Fruit fly (Drosophila melanogaster) whole organism, embryonic: Measurements from ENCODE around the gene CG7381.

Experiments
- CG11504 ChIP-seq: fragments of 200-800 bp; sonication (Bioruptor generic); optimal IDR thresholded peaks from 3 replicates; lab custom pipeline; 2019; ENCODE audit warnings: missing biosample characterization, mild to moderate bottlenecking, missing genetic modification characterization, moderate library complexity
- CG13424 ChIP-seq: fragments of 200-800 bp; sonication (Bioruptor generic); optimal IDR thresholded peaks from 2 replicates; lab custom pipeline; 2019; ENCODE audit warnings: missing biosample characterization, mild to moderate bottlenecking, missing genetic modification characterization, moderate library complexity
- CG13624 ChIP-seq: fragments of 200-800 bp; sonication (Bioruptor generic); optimal IDR thresholded peaks from 2 replicates; lab custom pipeline; 2016; ENCODE audit warnings: missing biosample characterization, missing genetic modification characterization
- CG14441 ChIP-seq: fragments of 200-800 bp; sonication (Bioruptor generic); IDR thresholded peaks from 2 replicates; pipeline ENCODE4 v1.3.6; 2022; ENCODE audit warnings: missing biosample characterization, missing genetic modification characterization
- CG2712 ChIP-seq: fragments of 200-800 bp; optimal IDR thresholded peaks from 3 replicates; lab custom pipeline; 2019; ENCODE audit warnings: missing biosample characterization, mild to moderate bottlenecking, missing genetic modification characterization, moderate library complexity
- CG32532 ChIP-seq: fragments of 200-800 bp; sonication (Bioruptor generic); IDR thresholded peaks from 2 replicates; pipeline ENCODE4 v1.3.6; 2022; ENCODE audit warnings: missing biosample characterization, missing genetic modification characterization
- CG3847 ChIP-seq: fragments of 200-800 bp; sonication (Bioruptor generic); IDR thresholded peaks from 2 replicates; pipeline ENCODE4 v1.3.6; 2022; ENCODE audit warnings: missing biosample characterization, missing genetic modification characterization
- CG8281 ChIP-seq: fragments of 200-800 bp; sonication (Bioruptor generic); optimal IDR thresholded peaks from 2 replicates; lab custom pipeline; 2018; ENCODE audit warnings: missing biosample characterization, mild to moderate bottlenecking, missing genetic modification characterization, moderate library complexity
- CG8290 ChIP-seq, 3 experiments: fragments of 200-800 bp; sonication (Bioruptor generic); optimal IDR thresholded peaks; 2 replicates each; lab custom pipeline; 2016 to 2019; ENCODE audit warnings: missing biosample characterization in 3 of 3, missing genetic modification characterization in 3 of 3, mild to moderate bottlenecking in 2 of 3, moderate library complexity in 1 of 3
- CkIIα-i1 ChIP-seq: fragments of 200-800 bp; sonication (Bioruptor generic); IDR thresholded peaks from 2 replicates; pipeline ENCODE4 v1.3.6; 2022; ENCODE audit warnings: missing biosample characterization, missing genetic modification characterization
- Dfd ChIP-seq, 2 experiments: fragments of >200 bp; optimal IDR thresholded peaks; 2 replicates each; lab custom pipeline; 2017; ENCODE audit warnings: missing biosample characterization in 2 of 2, missing genetic modification characterization in 2 of 2
- Gsc ChIP-seq: fragments of 200-800 bp; sonication (Bioruptor generic); IDR thresholded peaks from 2 replicates; pipeline ENCODE4 v1.3.6; 2022; ENCODE audit warnings: missing biosample characterization, missing genetic modification characterization
- Hr39 ChIP-seq: fragments of >200 bp; optimal IDR thresholded peaks from 2 replicates; lab custom pipeline; 2017
- Hr78 ChIP-seq, 2 experiments: fragments of 200-800 bp in 1 of 2; fragments of >200 bp in 1 of 2; sonication (Bioruptor generic) in 1 of 2; optimal IDR thresholded peaks; 2 replicates each; lab custom pipeline; 2017 to 2019; ENCODE audit warnings: missing biosample characterization in 2 of 2, missing genetic modification characterization in 2 of 2, mild to moderate bottlenecking in 1 of 2, moderate library complexity in 1 of 2
- Lpt ChIP-seq: fragments of >200 bp; optimal IDR thresholded peaks from 2 replicates; lab custom pipeline; 2018; ENCODE audit warnings: missing biosample characterization, missing genetic modification characterization
- Mad ChIP-seq: fragments of 200-800 bp; sonication (Bioruptor generic); optimal IDR thresholded peaks from 2 replicates; lab custom pipeline; 2016; ENCODE audit warnings: missing biosample characterization, missing genetic modification characterization
- Mes4 ChIP-seq: fragments of 200-800 bp; sonication (Bioruptor generic); optimal IDR thresholded peaks from 2 replicates; lab custom pipeline; 2016; ENCODE audit warnings: missing biosample characterization, missing genetic modification characterization
- Oli ChIP-seq: fragments of 200-800 bp; sonication (Bioruptor generic); optimal IDR thresholded peaks from 2 replicates; lab custom pipeline; 2018; ENCODE audit warnings: missing biosample characterization, mild to moderate bottlenecking, missing genetic modification characterization, moderate library complexity
- Ptx1 ChIP-seq: fragments of 200-800 bp; sonication (Bioruptor generic); IDR thresholded peaks from 2 replicates; pipeline ENCODE4 v1.3.6; 2022; ENCODE audit warnings: missing biosample characterization, missing genetic modification characterization
- Sox102F ChIP-seq: fragments of 200-800 bp; sonication (Bioruptor generic); optimal IDR thresholded peaks from 2 replicates; lab custom pipeline; 2018; ENCODE audit warnings: missing biosample characterization, mild to moderate bottlenecking, missing genetic modification characterization, moderate library complexity
- Xbp1 ChIP-seq: fragments of 200-800 bp; sonication (Bioruptor generic); optimal IDR thresholded peaks from 3 replicates; lab custom pipeline; 2016; ENCODE audit warnings: missing biosample characterization, mild to moderate bottlenecking, missing genetic modification characterization
- ato ChIP-seq: fragments of 200-800 bp; sonication (Bioruptor generic); IDR thresholded peaks from 2 replicates; pipeline ENCODE4 v1.3.6; 2022; ENCODE audit warnings: missing biosample characterization, missing genetic modification characterization; ENCODE audit not compliant: partially characterized antibody
- caup ChIP-seq: fragments of 200-800 bp; sonication (Bioruptor generic); optimal IDR thresholded peaks from 3 replicates; lab custom pipeline; 2017; ENCODE audit warnings: missing biosample characterization, mild to moderate bottlenecking, missing genetic modification characterization, moderate library complexity; ENCODE audit not compliant: severe bottlenecking
- cwo ChIP-seq: fragments of 200-800 bp; sonication (Bioruptor generic); optimal IDR thresholded peaks from 3 replicates; lab custom pipeline; 2017; ENCODE audit warnings: missing biosample characterization, missing genetic modification characterization, mild to moderate bottlenecking, moderate library complexity, missing genetic modification reagents
- dan ChIP-seq: fragments of 200-800 bp; sonication (Bioruptor generic); IDR thresholded peaks from 2 replicates; pipeline ENCODE4 v1.3.6; 2022; ENCODE audit warnings: missing biosample characterization, missing genetic modification characterization
- dmrt99B ChIP-seq: fragments of 200-800 bp; sonication (Bioruptor generic); optimal IDR thresholded peaks from 2 replicates; lab custom pipeline; 2018; ENCODE audit warnings: missing biosample characterization, mild to moderate bottlenecking, missing genetic modification characterization, moderate library complexity
- dpn ChIP-seq, 2 experiments: fragments of 200-800 bp; sonication (Bioruptor generic); optimal IDR thresholded peaks; 3 replicates each; lab custom pipeline; 2016; ENCODE audit warnings: missing biosample characterization in 2 of 2, missing genetic modification characterization in 2 of 2
- emc ChIP-seq: fragments of 200-800 bp; sonication (Bioruptor generic); optimal IDR thresholded peaks from 2 replicates; lab custom pipeline; 2016; ENCODE audit warnings: missing biosample characterization, missing genetic modification characterization
- gem ChIP-seq: fragments of 200-800 bp; sonication (Bioruptor generic); optimal IDR thresholded peaks from 2 replicates; lab custom pipeline; 2019; ENCODE audit warnings: missing biosample characterization, mild to moderate bottlenecking, missing genetic modification characterization, moderate library complexity
- kni ChIP-seq: fragments of 200-800 bp; sonication (Bioruptor generic); optimal IDR thresholded peaks from 3 replicates; lab custom pipeline; 2017; ENCODE audit warnings: mild to moderate bottlenecking, missing biosample characterization, missing genetic modification reagents, missing genetic modification characterization
- lab ChIP-seq: fragments of 200-800 bp; sonication (Bioruptor generic); optimal IDR thresholded peaks from 3 replicates; lab custom pipeline; 2017; ENCODE audit warnings: missing biosample characterization, missing genetic modification characterization, mild to moderate bottlenecking, moderate library complexity, missing genetic modification reagents
- lilli ChIP-seq: fragments of 200-800 bp; sonication (Bioruptor generic); optimal IDR thresholded peaks from 3 replicates; lab custom pipeline; 2016; ENCODE audit warnings: missing biosample characterization, missing genetic modification characterization
- prd ChIP-seq, 3 experiments: fragments of >200 bp in 2 of 3; fragments of 200-800 bp in 1 of 3; sonication (Bioruptor generic) in 1 of 3; optimal IDR thresholded peaks in 2 of 3; IDR thresholded peaks in 1 of 3; 2 replicates in 2 of 3; 3 replicates in 1 of 3; pipeline versions ENCODE4 v1.3.6 to Lab custom; 2017 to 2022; ENCODE audit warnings: missing biosample characterization in 1 of 3, missing genetic modification characterization in 1 of 3
- rib ChIP-seq: fragments of 200-800 bp; sonication (Bioruptor generic); IDR thresholded peaks from 2 replicates; pipeline ENCODE4 v1.3.6; 2022; ENCODE audit warnings: missing biosample characterization, missing genetic modification characterization
- sqz ChIP-seq: fragments of 200-800 bp; sonication (Bioruptor generic); optimal IDR thresholded peaks from 3 replicates; lab custom pipeline; 2018; ENCODE audit warnings: missing biosample characterization, mild to moderate bottlenecking, missing genetic modification characterization
- tll ChIP-seq, 2 experiments: fragments of 200-800 bp in 1 of 2; fragments of >200 bp in 1 of 2; sonication (Bioruptor generic) in 1 of 2; optimal IDR thresholded peaks; 2 replicates each; lab custom pipeline; 2017 to 2019; ENCODE audit warnings: missing biosample characterization in 2 of 2, missing genetic modification characterization in 2 of 2, mild to moderate bottlenecking in 1 of 2, moderate library complexity in 1 of 2
- trh ChIP-seq: fragments of 200-800 bp; sonication (Bioruptor generic); optimal IDR thresholded peaks from 2 replicates; lab custom pipeline; 2016; ENCODE audit warnings: missing biosample characterization, missing genetic modification characterization
- twi ChIP-seq: fragments of 200-800 bp; optimal IDR thresholded peaks from 2 replicates; lab custom pipeline; 2019; ENCODE audit warnings: missing biosample characterization, mild to moderate bottlenecking, missing genetic modification characterization, moderate library complexity
- vvl ChIP-seq: fragments of 200-800 bp; sonication (Bioruptor generic); IDR thresholded peaks from 2 replicates; pipeline ENCODE4 v1.3.6; 2022; ENCODE audit warnings: missing biosample characterization, missing genetic modification characterization

Gene CG7381

DNA sequence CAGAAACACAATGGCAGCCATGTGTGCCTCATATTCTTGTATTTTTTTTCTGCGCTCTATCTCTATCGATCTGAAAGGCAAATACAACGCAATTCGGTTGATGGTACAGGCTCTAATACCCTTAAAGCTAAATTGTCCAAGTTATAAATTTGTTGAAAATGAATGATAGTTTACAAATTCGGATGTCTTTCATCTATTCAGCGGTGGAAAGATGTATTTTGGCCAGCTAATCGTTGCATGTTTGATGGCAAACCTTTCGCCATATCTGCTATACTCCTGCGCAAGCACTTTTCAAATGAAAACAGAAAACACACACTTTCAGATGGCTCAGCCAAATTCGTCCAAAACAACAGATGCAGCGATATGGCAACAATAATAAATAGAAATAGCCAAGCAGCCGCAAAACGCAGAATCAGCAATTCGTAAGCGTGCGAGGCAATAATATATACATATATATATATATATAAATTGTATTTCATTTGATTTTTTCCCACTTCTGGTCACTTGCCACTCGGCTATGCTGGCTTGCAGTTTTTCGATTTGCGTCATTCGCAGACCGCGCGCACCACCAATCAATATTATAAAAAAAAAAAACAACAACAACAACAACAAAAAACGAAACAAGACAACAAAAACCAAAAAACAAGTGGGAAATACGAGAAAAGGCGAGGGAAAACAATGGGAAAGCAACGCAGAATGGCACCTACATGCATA lies 37.1 kb upstream of the CG7381 start (continued):
- TF ChIP-seq dan (GFP tag; lab: Robert Waterston, UW) (no peak), Oli (no peak), Xbp1 (GFP tag; lab: Kevin White, UChicago) (peak; percentile 0), cwo (GFP tag; lab: Kevin White, UChicago) (peak; percentile 13), Lpt (no peak), Dfd (GFP tag; optimal IDR thresholded peaks at IDR 0.05; lab: Kevin White, UChicago) (no peak), ato (GFP tag; lab: Robert Waterston, UW) (no peak), CG13424 (peak; percentile 8), caup (GFP tag; lab: Kevin White, UChicago) (no peak), lab (GFP tag; lab: Kevin White, UChicago) (peak; percentile 5), dmrt99B (tag; lab: Kevin White, UChicago) (peak; percentile 27), twi (peak; percentile 37), Hr39 (lab: Kevin White, UChicago) (no peak), CG14441 (GFP tag; lab: Robert Waterston, UW) (0 out of 2 replicates have a peak, but pooled peaks have one; percentile 35), Ptx1 (GFP tag; lab: Robert Waterston, UW) (peak; percentile 12; the same call in 1 of the 2 replicates), dpn (GFP tag; optimal IDR thresholded peaks at IDR 0.05; lab: Kevin White, UChicago) (peak in 1 of 2 experiments; percentile 1), trh (GFP tag; lab: Kevin White, UChicago) (no peak), CG8290 (GFP tag; optimal IDR thresholded peaks at IDR 0.05; lab: Kevin White, UChicago) (no peak), CG8290 (tag; optimal IDR thresholded peaks at IDR 0.05; lab: Kevin White, UChicago) (peak in 1 of 2 experiments; percentile 41), CkIIα-i1 (GFP tag; lab: Robert Waterston, UW) (no peak), CG2712 (tag; lab: Kevin White, UChicago) (peak; percentile 1), Hr78 (GFP tag; optimal IDR thresholded peaks at IDR 0.05; lab: Kevin White, UChicago) (no peak), CG11504 (peak; percentile 27), CG32532 (no peak), CG3847 (GFP tag; lab: Robert Waterston, UW) (no peak), gem (tag; lab: Kevin White, UChicago) (peak; percentile 29), prd (optimal IDR thresholded peaks at IDR 0.05; lab: Kevin White, UChicago) (no peak), prd (GFP tag; IDR thresholded peaks at IDR 0.05; lab: Robert Waterston, UW) (peak; percentile 56; the same call in 2 of the 3 replicates), CG8281 (no peak), Gsc (GFP tag; lab: Robert Waterston, UW) (no peak), kni (no peak), Mes4 (GFP tag; lab: Kevin White, UChicago) (no peak), sqz (no peak), Mad (GFP tag; lab: Kevin White, UChicago) (no peak), lilli (no peak), CG13624 (GFP tag; lab: Kevin White, UChicago) (peak; percentile 20), emc (GFP tag; lab: Kevin White, UChicago) (no peak), vvl (GFP tag; lab: Robert Waterston, UW) (no peak), tll (GFP tag; optimal IDR thresholded peaks at IDR 0.05; lab: Kevin White, UChicago) (no peak), Sox102F (peak; percentile 6), rib (GFP tag; lab: Robert Waterston, UW) (no peak)
